Worm (Caenorhabditis elegans) whole organism, midembryonic: ENCODE data around the gene mec-18.

Experiments
- T22C8.4 ChIP-seq: fragments of 200-800 bp; sonication (Bioruptor generic); IDR thresholded peaks from 2 replicates; pipeline ENCODE4 v1.3.6; 2022; ENCODE audit warnings: missing genetic modification characterization, missing compliant biosample characterization
- flt-1 ChIP-seq: fragments of 200-800 bp; sonication (Bioruptor generic); IDR thresholded peaks from 2 replicates; pipeline ENCODE4 v1.3.6; 2022; ENCODE audit warnings: missing genetic modification characterization, missing compliant biosample characterization
- klf-2 ChIP-seq: fragments of 200-800 bp; sonication (Bioruptor generic); conservative IDR thresholded peaks from 2 replicates; pipeline ENCODE4 v1.3.6; 2022; ENCODE audit warnings: missing genetic modification reagents, missing genetic modification characterization, missing compliant biosample characterization
- med-1 ChIP-seq: sonication (generic microtip); optimal IDR thresholded peaks from 2 replicates; lab custom pipeline; 2017; ENCODE audit warnings: missing genetic modification characterization, mild to moderate bottlenecking, missing compliant biosample characterization, antibody characterized with exemption, missing genetic modification reagents; ENCODE audit not compliant: insufficient read depth
- ref-1 ChIP-seq: fragments of 200-800 bp; sonication (Bioruptor generic); conservative IDR thresholded peaks from 2 replicates; pipeline ENCODE4 v1.3.6; 2022; ENCODE audit warnings: missing genetic modification reagents, missing genetic modification characterization, missing compliant biosample characterization
- ztf-23 ChIP-seq: fragments of 200-800 bp; sonication (Bioruptor generic); IDR thresholded peaks from 2 replicates; pipeline ENCODE4 v1.3.6; 2022; ENCODE audit warnings: missing genetic modification reagents, missing genetic modification characterization, missing compliant biosample characterization
- ztf-29 ChIP-seq: fragments of 200-800 bp; sonication (Bioruptor generic); IDR thresholded peaks from 2 replicates; pipeline ENCODE4 v1.3.6; 2022; ENCODE audit warnings: missing genetic modification reagents, missing genetic modification characterization, missing compliant biosample characterization

mec-18 gene

ce11 chrX:4222200-4222599 lies 51.8 kb downstream of the mec-18 start:
- TF ChIP-seq klf-2 (no peak), T22C8.4 (GFP tag; lab: Robert Waterston, UW) (no peak), ztf-29 (GFP tag; lab: Robert Waterston, UW) (no peak), ref-1 (GFP tag; lab: Robert Waterston, UW) (no peak), ztf-23 (0 out of 2 replicates have a peak, but pooled peaks have one; percentile 26), med-1 (no peak), flt-1 (GFP tag; lab: Robert Waterston, UW) (0 out of 2 replicates have a peak, but pooled peaks have one; percentile 17)
